Fruit fly (Drosophila melanogaster): ENCODE measurements around the gene Act5C.

Act5C gene

dm6 chrX:5895821-5896550, 4.7 kb upstream of the Act5C start (continued):
- peak; percentile 71 for TF ChIP-seq maf-S (GFP tag; optimal IDR thresholded peaks at IDR 0.05)
- TF ChIP-seq Ets97D (GFP tag; optimal IDR thresholded peaks at IDR 0.05) = peak; percentile 65
- TF ChIP-seq CG7987 (GFP tag; optimal IDR thresholded peaks at IDR 0.05) = peak; percentile 58
- TF ChIP-seq btn (GFP tag; optimal IDR thresholded peaks at IDR 0.05) = peak; percentile 82
- peak; percentile 84 for TF ChIP-seq pb (GFP tag; optimal IDR thresholded peaks at IDR 0.05)
- no peak for TF ChIP-seq lov (optimal IDR thresholded peaks at IDR 0.05)
- TF ChIP-seq lov (GFP tag; IDR thresholded peaks at IDR 0.05) = peak; percentile 95
- peak; percentile 89 for TF ChIP-seq CG8388 (GFP tag; optimal IDR thresholded peaks at IDR 0.05)
- no peak for TF ChIP-seq hkb (optimal IDR thresholded peaks at IDR 0.05)
- TF ChIP-seq hkb (GFP tag; IDR thresholded peaks at IDR 0.05) = peak; percentile 94
- TF ChIP-seq fd102C (GFP tag; optimal IDR thresholded peaks at IDR 0.05) = no peak
- TF ChIP-seq twi (tag; optimal IDR thresholded peaks at IDR 0.05) = peak; percentile 67
- TF ChIP-seq Max (GFP tag; optimal IDR thresholded peaks at IDR 0.05) = peak; percentile 74
- peak; percentile 80 for TF ChIP-seq CG5180 (GFP tag; optimal IDR thresholded peaks at IDR 0.05)
- peak; percentile 47 for TF ChIP-seq Vsx1 (GFP tag; optimal IDR thresholded peaks at IDR 0.05)
- peak; percentile 30 for TF ChIP-seq psq (GFP tag; optimal IDR thresholded peaks at IDR 0.05)
- TF ChIP-seq Lhr (GFP tag; optimal IDR thresholded peaks at IDR 0.05) = peak; percentile 80
- TF ChIP-seq CG11247 (GFP tag; IDR thresholded peaks at IDR 0.05) = peak; percentile 84
- peak; percentile 92 for TF ChIP-seq CG11504 (tag; optimal IDR thresholded peaks at IDR 0.05)
- no peak for TF ChIP-seq CG7745 (tag; optimal IDR thresholded peaks at IDR 0.05)
- peak; percentile 60; the same call in 2 of the 3 replicates for TF ChIP-seq Dbx (GFP tag; IDR thresholded peaks at IDR 0.05)
- peak; percentile 93 for TF ChIP-seq repo (GFP tag; optimal IDR thresholded peaks at IDR 0.05)
- TF ChIP-seq nau (GFP tag; optimal IDR thresholded peaks at IDR 0.05) = peak; percentile 85
- TF ChIP-seq dm (GFP tag; optimal IDR thresholded peaks at IDR 0.05) = peak; percentile 76
- TF ChIP-seq pzg (GFP tag; optimal IDR thresholded peaks at IDR 0.05) = no peak
- peak; percentile 73 for TF ChIP-seq CG10565 (GFP tag; optimal IDR thresholded peaks at IDR 0.05)
- peak; percentile 60 for TF ChIP-seq CTCF (GFP tag; optimal IDR thresholded peaks at IDR 0.05)
- no peak for TF ChIP-seq CG42726 (GFP tag; IDR thresholded peaks at IDR 0.05; ENCODE audit: partially characterized antibody)
- peak; percentile 80 for TF ChIP-seq ro (GFP tag; IDR thresholded peaks at IDR 0.05)
- TF ChIP-seq Chrac-16 (GFP tag; optimal IDR thresholded peaks at IDR 0.05) = peak; percentile 88
- TF ChIP-seq CG13424 (tag; optimal IDR thresholded peaks at IDR 0.05) = peak; percentile 82
- TF ChIP-seq Myb (GFP tag; optimal IDR thresholded peaks at IDR 0.05) = peak; percentile 69
- TF ChIP-seq Fer3 (tag; optimal IDR thresholded peaks at IDR 0.05) = peak; percentile 80
- TF ChIP-seq Blimp-1 (GFP tag; optimal IDR thresholded peaks at IDR 0.05) = peak; percentile 91
- peak; percentile 75 for TF ChIP-seq CG12155 (GFP tag; optimal IDR thresholded peaks at IDR 0.05)
- TF ChIP-seq sc (optimal IDR thresholded peaks at IDR 0.05) = no peak
- TF ChIP-seq sc (GFP tag; optimal IDR thresholded peaks at IDR 0.05) = peak; percentile 84
- TF ChIP-seq crol (GFP tag; IDR thresholded peaks at IDR 0.05) = peak; percentile 80
- peak; percentile 32 for TF ChIP-seq Sry-β (GFP tag; optimal IDR thresholded peaks at IDR 0.05)
- peak; percentile 76; the same call in 1 of the 2 replicates for TF ChIP-seq CG11085 (GFP tag; IDR thresholded peaks at IDR 0.05)
- peak; percentile 62 for TF ChIP-seq slou (GFP tag; optimal IDR thresholded peaks at IDR 0.05)
- peak; percentile 84 for TF ChIP-seq sr (GFP tag; IDR thresholded peaks at IDR 0.05)
- peak; percentile 83 for TF ChIP-seq dmrt11E (tag; optimal IDR thresholded peaks at IDR 0.05)
- TF ChIP-seq tna (GFP tag; IDR thresholded peaks at IDR 0.05; ENCODE audit: partially characterized antibody) = no peak
- TF ChIP-seq CG32532 (GFP tag; IDR thresholded peaks at IDR 0.05) = peak; percentile 87
- TF ChIP-seq Hr39 (optimal IDR thresholded peaks at IDR 0.05) = no peak
- TF ChIP-seq rib (GFP tag; IDR thresholded peaks at IDR 0.05) = peak; percentile 45; the same call in 1 of the 2 replicates
- peak in 1 of 2 experiments; percentile 81 for TF ChIP-seq Eip74EF (GFP tag; optimal IDR thresholded peaks at IDR 0.05)
- peak; percentile 88 for TF ChIP-seq CG8089 (GFP tag; optimal IDR thresholded peaks at IDR 0.05)
- TF ChIP-seq CG12659 (GFP tag; optimal IDR thresholded peaks at IDR 0.05) = peak; percentile 85

All from whole organism, embryonic.